Worm (Caenorhabditis elegans) whole organism, L4 larva: Measurements from ENCODE around the gene Y73B6BL.288.

Source experiments
- F26F4.8 ChIP-seq: fragments of 200-800 bp; sonication (Bioruptor generic); conservative IDR thresholded peaks from 2 replicates; pipeline ENCODE4 v1.3.6; 2022; ENCODE audit warnings: missing genetic modification characterization, missing compliant biosample characterization
- F44E2.7 ChIP-seq: fragments of 200-800 bp; sonication (Bioruptor generic); IDR thresholded peaks from 2 replicates; pipeline ENCODE4 v2.1.2; 2022; ENCODE audit warnings: missing genetic modification characterization, missing compliant biosample characterization
- Y75B8A.6 ChIP-seq: fragments of 200-800 bp; sonication (Bioruptor generic); IDR thresholded peaks from 2 replicates; pipeline ENCODE4 v1.3.6; 2022; ENCODE audit warnings: missing genetic modification reagents, missing genetic modification characterization, missing compliant biosample characterization
- aha-1 ChIP-seq: fragments of 150-350 bp; peaks from one replicate; lab custom pipeline; 2014; ENCODE audit warnings: missing biosample characterization, missing genetic modification characterization
- aly-2 ChIP-seq: sonication (generic microtip); optimal IDR thresholded peaks from 2 replicates; lab custom pipeline; 2018; ENCODE audit warnings: missing biosample characterization, missing genetic modification characterization
- ama-1 ChIP-seq: fragments of 150-350 bp; optimal IDR thresholded peaks from 2 replicates; lab custom pipeline; 2014; ENCODE audit warnings: inconsistent platforms, mixed read lengths
- arid-1 ChIP-seq: fragments of 200-800 bp; sonication (Bioruptor generic); conservative IDR thresholded peaks from 2 replicates; pipeline ENCODE4 v1.3.6; 2022; ENCODE audit warnings: missing genetic modification reagents, missing genetic modification characterization, missing compliant biosample characterization
- ceh-28 ChIP-seq: fragments of 150-350 bp; optimal IDR thresholded peaks from 2 replicates; lab custom pipeline; 2014; ENCODE audit warnings: missing biosample characterization, missing genetic modification reagents, missing genetic modification characterization
- ceh-44 ChIP-seq: fragments of 200-800 bp; sonication (Bioruptor generic); IDR thresholded peaks from 2 replicates; pipeline ENCODE4 v1.3.6; 2022; ENCODE audit warnings: missing genetic modification reagents, missing genetic modification characterization, missing compliant biosample characterization
- ceh-62 ChIP-seq: sonication (generic microtip); optimal IDR thresholded peaks from 2 replicates; lab custom pipeline; 2017; ENCODE audit warnings: missing biosample characterization, missing genetic modification characterization
- ces-1 ChIP-seq: fragments of 150-350 bp; sonication (generic microtip); optimal IDR thresholded peaks from 4 replicates; lab custom pipeline; 2014; ENCODE audit warnings: missing biosample characterization, missing genetic modification reagents, missing genetic modification characterization
- cey-2 ChIP-seq: sonication (generic microtip); optimal IDR thresholded peaks from 3 replicates; lab custom pipeline; 2017; ENCODE audit warnings: missing genetic modification characterization, mild to moderate bottlenecking, missing compliant biosample characterization, antibody characterized with exemption, borderline replicate concordance; ENCODE audit not compliant: insufficient read depth
- daf-16 ChIP-seq, 3 experiments: sonication (generic microtip); optimal IDR thresholded peaks; 2 replicates each; lab custom pipeline; 2016 to 2017; ENCODE audit warnings: missing genetic modification characterization in 3 of 3, missing genetic modification reagents in 3 of 3, mild to moderate bottlenecking in 2 of 3, missing compliant biosample characterization in 2 of 3, missing biosample characterization in 1 of 3, moderate library complexity in 1 of 3
- daf-8 ChIP-seq: fragments of 200-800 bp; sonication (Bioruptor generic); IDR thresholded peaks from 2 replicates; pipeline ENCODE4 v1.3.6; 2022; ENCODE audit warnings: missing genetic modification characterization, missing compliant biosample characterization
- dmd-8 ChIP-seq: fragments of 200-800 bp; sonication (Bioruptor generic); IDR thresholded peaks from 2 replicates; pipeline ENCODE4 v1.3.6; 2022; ENCODE audit warnings: missing genetic modification characterization, missing compliant biosample characterization
- dpl-1 ChIP-seq: fragments of 150-350 bp; optimal IDR thresholded peaks from 2 replicates; lab custom pipeline; 2014; ENCODE audit warnings: missing biosample characterization, missing genetic modification reagents, missing genetic modification characterization
- fkh-10 ChIP-seq: fragments of 150-350 bp; optimal IDR thresholded peaks from 2 replicates; lab custom pipeline; 2014; ENCODE audit warnings: missing biosample characterization, missing genetic modification reagents, missing genetic modification characterization
- gei-8 ChIP-seq: fragments of 200-800 bp; sonication (Bioruptor generic); optimal IDR thresholded peaks from 2 replicates; lab custom pipeline; 2018; ENCODE audit warnings: mild to moderate bottlenecking, missing genetic modification characterization, missing compliant biosample characterization
- hlh-11 ChIP-seq: fragments of 200-800 bp; sonication (Bioruptor generic); optimal IDR thresholded peaks from 2 replicates; lab custom pipeline; 2018; ENCODE audit warnings: mild to moderate bottlenecking, missing genetic modification characterization, missing compliant biosample characterization
- hlh-30 ChIP-seq: sonication (generic microtip); optimal IDR thresholded peaks from 2 replicates; lab custom pipeline; 2017; ENCODE audit warnings: antibody characterized with exemption, mild to moderate bottlenecking, missing genetic modification characterization, missing compliant biosample characterization; ENCODE audit not compliant: insufficient read depth
- hmg-1.1 ChIP-seq: fragments of 200-800 bp; sonication (Bioruptor generic); IDR thresholded peaks from 2 replicates; pipeline ENCODE4 v1.3.6; 2022; ENCODE audit warnings: missing genetic modification reagents, missing genetic modification characterization, missing compliant biosample characterization
- lin-13 ChIP-seq: fragments of 150-350 bp; optimal IDR thresholded peaks from 2 replicates; lab custom pipeline; 2014; ENCODE audit warnings: missing biosample characterization, missing genetic modification reagents, missing genetic modification characterization
- lin-15B ChIP-seq: fragments of 150-350 bp; sonication (generic microtip); optimal IDR thresholded peaks from 3 replicates; lab custom pipeline; 2014; ENCODE audit warnings: missing biosample characterization, missing genetic modification characterization
- lin-29 ChIP-seq: fragments of 200-800 bp; sonication (Bioruptor generic); IDR thresholded peaks from 2 replicates; pipeline ENCODE4 v1.3.6; 2022; ENCODE audit warnings: missing genetic modification reagents, missing genetic modification characterization, missing compliant biosample characterization
- lin-38 ChIP-seq: fragments of 200-800 bp; sonication (Bioruptor generic); IDR thresholded peaks from 2 replicates; pipeline ENCODE4 v1.3.6; 2022; ENCODE audit warnings: missing genetic modification reagents, missing genetic modification characterization, missing compliant biosample characterization
- lsy-2 ChIP-seq, 2 experiments: fragments of 150-350 bp in 1 of 2; sonication (generic microtip) in 1 of 2; optimal IDR thresholded peaks; 2 replicates each; lab custom pipeline; 2014 to 2017; ENCODE audit warnings: missing biosample characterization in 2 of 2, missing genetic modification characterization in 2 of 2
- madf-5 ChIP-seq, 2 experiments: fragments of 200-800 bp; sonication (Bioruptor generic); IDR thresholded peaks; 2 replicates each; pipeline ENCODE4 v1.3.6; 2022; ENCODE audit warnings: missing compliant biosample characterization in 2 of 2, missing genetic modification characterization in 2 of 2
- madf-9 ChIP-seq: fragments of 200-800 bp; sonication (Bioruptor generic); conservative IDR thresholded peaks from 2 replicates; pipeline ENCODE4 v1.3.6; 2022; ENCODE audit warnings: missing genetic modification reagents, missing genetic modification characterization, missing compliant biosample characterization
- mdl-1 ChIP-seq, 2 experiments: fragments of 150-350 bp in 1 of 2; sonication (generic microtip) in 1 of 2; optimal IDR thresholded peaks; 2 replicates each; lab custom pipeline; 2014 to 2017; ENCODE audit warnings: missing biosample characterization in 2 of 2, missing genetic modification characterization in 2 of 2
- mes-2 ChIP-seq: sonication (generic microtip); optimal IDR thresholded peaks from 2 replicates; lab custom pipeline; 2016; ENCODE audit warnings: missing genotype, mild to moderate bottlenecking, missing genetic modification characterization, missing compliant biosample characterization; ENCODE audit not compliant: poor library complexity, severe bottlenecking
- mxl-2 ChIP-seq: fragments of 200-800 bp; sonication (Bioruptor generic); conservative IDR thresholded peaks from 2 replicates; pipeline ENCODE4 v1.3.6; 2022; ENCODE audit warnings: missing genetic modification reagents, missing genetic modification characterization, missing compliant biosample characterization
- mxl-3 ChIP-seq: fragments of 200-800 bp; sonication (Bioruptor generic); optimal IDR thresholded peaks from 2 replicates; lab custom pipeline; 2018; ENCODE audit warnings: mild to moderate bottlenecking, missing genetic modification characterization, missing compliant biosample characterization
- nhr-102 ChIP-seq: sonication (generic microtip); optimal IDR thresholded peaks from 2 replicates; lab custom pipeline; 2016; ENCODE audit warnings: mild to moderate bottlenecking, missing genetic modification characterization, moderate library complexity, missing compliant biosample characterization
- nhr-48 ChIP-seq: sonication (generic microtip); optimal IDR thresholded peaks from 2 replicates; lab custom pipeline; 2016; ENCODE audit warnings: mild to moderate bottlenecking, missing genetic modification characterization, missing compliant biosample characterization
- nhr-6 ChIP-seq: fragments of 150-350 bp; optimal IDR thresholded peaks from 2 replicates; lab custom pipeline; 2014; ENCODE audit warnings: missing biosample characterization, missing genetic modification characterization
- nhr-76 ChIP-seq: fragments of 150-350 bp; optimal IDR thresholded peaks from 2 replicates; lab custom pipeline; 2014; ENCODE audit warnings: missing biosample characterization, missing genetic modification characterization
- nhr-77 ChIP-seq: fragments of 150-350 bp; optimal IDR thresholded peaks from 2 replicates; lab custom pipeline; 2014; ENCODE audit warnings: missing biosample characterization, missing genetic modification characterization
- pha-4 ChIP-seq, 2 experiments: fragments of 150-350 bp in 1 of 2; fragments of 200-800 bp in 1 of 2; sonication (Bioruptor generic) in 1 of 2; IDR thresholded peaks in 1 of 2; optimal IDR thresholded peaks in 1 of 2; 2 replicates each; pipeline versions ENCODE4 v1.3.6 to Lab custom; 2014 to 2022; ENCODE audit warnings: missing genetic modification characterization in 2 of 2, missing genetic modification reagents in 2 of 2, missing biosample characterization in 1 of 2, missing compliant biosample characterization in 1 of 2
- rbr-2 ChIP-seq: sonication (generic microtip); optimal IDR thresholded peaks from 2 replicates; lab custom pipeline; 2016; ENCODE audit warnings: missing genotype, missing genetic modification characterization, missing compliant biosample characterization
- sdz-12 ChIP-seq: fragments of 200-800 bp; sonication (Bioruptor generic); optimal IDR thresholded peaks from 2 replicates; lab custom pipeline; 2018; ENCODE audit warnings: mild to moderate bottlenecking, missing genetic modification characterization, missing compliant biosample characterization
- set-16 ChIP-seq: fragments of 200-800 bp; sonication (Bioruptor generic); IDR thresholded peaks from 2 replicates; pipeline ENCODE4 v1.3.6; 2022; ENCODE audit warnings: missing genetic modification reagents, missing genetic modification characterization, missing compliant biosample characterization
- snpc-1.2 ChIP-seq: fragments of 200-800 bp; sonication (Bioruptor generic); IDR thresholded peaks from 2 replicates; pipeline ENCODE4 v1.3.6; 2022; ENCODE audit warnings: missing genetic modification reagents, missing genetic modification characterization, missing compliant biosample characterization
- spr-1 ChIP-seq: sonication (generic microtip); optimal IDR thresholded peaks from 2 replicates; lab custom pipeline; 2016; ENCODE audit warnings: mild to moderate bottlenecking, missing genetic modification characterization, missing compliant biosample characterization
- spr-3 ChIP-seq: fragments of 200-800 bp; sonication (Bioruptor generic); optimal IDR thresholded peaks from 2 replicates; lab custom pipeline; 2018; ENCODE audit warnings: mild to moderate bottlenecking, missing genetic modification characterization, missing compliant biosample characterization
- tag-97 ChIP-seq: fragments of 200-800 bp; sonication (Bioruptor generic); IDR thresholded peaks from 2 replicates; pipeline ENCODE4 v1.3.6; 2022; ENCODE audit warnings: missing genetic modification characterization, missing compliant biosample characterization
- vab-7 ChIP-seq: fragments of 200-800 bp; sonication (Bioruptor generic); IDR thresholded peaks from 2 replicates; pipeline ENCODE4 v1.3.6; 2022; ENCODE audit warnings: missing genetic modification reagents, missing genetic modification characterization, missing compliant biosample characterization

Gene Y73B6BL.288

DNA sequence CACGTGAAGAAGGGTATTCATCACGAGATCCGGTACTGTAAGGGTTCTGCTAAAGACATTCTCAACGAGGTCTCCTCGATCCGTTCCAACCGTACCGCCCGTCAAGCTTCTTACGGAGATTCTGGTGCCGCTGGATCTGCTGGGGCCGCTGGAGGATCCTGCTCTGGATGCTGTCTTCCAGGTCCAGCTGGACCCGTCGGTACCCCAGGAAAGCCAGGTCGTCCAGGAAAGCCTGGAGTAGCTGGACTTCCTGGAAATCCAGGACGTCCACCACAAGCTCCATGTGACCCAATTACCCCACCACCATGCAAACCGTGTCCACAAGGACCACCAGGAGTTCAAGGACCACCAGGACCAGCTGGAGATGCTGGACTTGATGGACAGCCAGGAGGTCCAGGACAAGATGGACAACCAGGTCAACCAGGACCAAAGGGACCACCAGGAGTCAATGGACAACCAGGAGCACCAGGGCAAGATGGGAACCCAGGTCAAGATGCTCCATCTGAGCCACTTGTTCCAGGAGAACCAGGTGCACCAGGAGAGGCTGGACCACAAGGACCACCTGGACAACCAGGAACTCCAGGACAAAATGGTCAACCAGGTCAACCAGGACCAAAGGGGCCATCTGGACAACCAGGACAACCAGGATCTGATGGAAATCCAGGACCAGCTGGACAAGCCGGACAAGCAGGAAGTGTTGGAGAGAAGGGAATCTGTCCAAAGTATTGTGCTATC, 35.2 kb upstream of the Y73B6BL.288 start:
- 0 out of 2 replicates have a peak, but pooled peaks have one; percentile 22 for TF ChIP-seq dmd-8 (GFP tag; lab: Robert Waterston, UW)
- no peak for TF ChIP-seq vab-7 (GFP tag; lab: Robert Waterston, UW)
- no peak for TF ChIP-seq lin-15B (tag; lab: Kevin White, UChicago)
- TF ChIP-seq gei-8 = no peak
- no peak for TF ChIP-seq madf-5 (GFP tag; IDR thresholded peaks at IDR 0.05; lab: Robert Waterston, UW)
- no peak for TF ChIP-seq Y75B8A.6 (GFP tag; lab: Robert Waterston, UW)
- TF ChIP-seq sdz-12 = peak; percentile 78
- TF ChIP-seq F26F4.8 (GFP tag; lab: Robert Waterston, UW) = no peak
- TF ChIP-seq ceh-44 = no peak
- peak; percentile 94 for TF ChIP-seq set-16 (GFP tag; lab: Robert Waterston, UW)
- no peak for TF ChIP-seq hlh-11 (tag; lab: Kevin White, UChicago)
- TF ChIP-seq lin-29 (GFP tag; lab: Robert Waterston, UW) = peak; percentile 25; the same call in 1 of the 2 replicates
- TF ChIP-seq aha-1 (tag; lab: Kevin White, UChicago) = peak; percentile 94
- TF ChIP-seq tag-97 (GFP tag; lab: Robert Waterston, UW) = no peak
- no peak for TF ChIP-seq madf-9
- TF ChIP-seq spr-3 (GFP tag; lab: Kevin White, UChicago) = no peak
- TF ChIP-seq hmg-1.1 = 0 out of 2 replicates have a peak, but pooled peaks have one; percentile 31
- TF ChIP-seq lsy-2 (tag; optimal IDR thresholded peaks at IDR 0.05; lab: Kevin White, UChicago) = no peak
- peak; percentile 9 for TF ChIP-seq spr-1 (tag; lab: Kevin White, UChicago)
- TF ChIP-seq fkh-10 (GFP tag; lab: Kevin White, UChicago) = no peak
- TF ChIP-seq ceh-28 (tag; lab: Kevin White, UChicago) = no peak
- no peak for TF ChIP-seq mdl-1 (tag; optimal IDR thresholded peaks at IDR 0.05; lab: Kevin White, UChicago)
- no peak for TF ChIP-seq arid-1
- TF ChIP-seq daf-8 = no peak
- TF ChIP-seq hlh-30 (tag; lab: Kevin White, UChicago) = no peak
- TF ChIP-seq ama-1 = no peak
- no peak for TF ChIP-seq cey-2 (tag; lab: Kevin White, UChicago)
- TF ChIP-seq ces-1 (GFP tag; lab: Kevin White, UChicago) = no peak
- no peak for TF ChIP-seq nhr-76 (tag; lab: Kevin White, UChicago)
- no peak for TF ChIP-seq aly-2 (tag; lab: Kevin White, UChicago)
- no peak for TF ChIP-seq mxl-3 (GFP tag; lab: Kevin White, UChicago)
- TF ChIP-seq nhr-6 (tag; lab: Kevin White, UChicago) = no peak
- TF ChIP-seq, all 104 proteins: peak for 7

DNA sequence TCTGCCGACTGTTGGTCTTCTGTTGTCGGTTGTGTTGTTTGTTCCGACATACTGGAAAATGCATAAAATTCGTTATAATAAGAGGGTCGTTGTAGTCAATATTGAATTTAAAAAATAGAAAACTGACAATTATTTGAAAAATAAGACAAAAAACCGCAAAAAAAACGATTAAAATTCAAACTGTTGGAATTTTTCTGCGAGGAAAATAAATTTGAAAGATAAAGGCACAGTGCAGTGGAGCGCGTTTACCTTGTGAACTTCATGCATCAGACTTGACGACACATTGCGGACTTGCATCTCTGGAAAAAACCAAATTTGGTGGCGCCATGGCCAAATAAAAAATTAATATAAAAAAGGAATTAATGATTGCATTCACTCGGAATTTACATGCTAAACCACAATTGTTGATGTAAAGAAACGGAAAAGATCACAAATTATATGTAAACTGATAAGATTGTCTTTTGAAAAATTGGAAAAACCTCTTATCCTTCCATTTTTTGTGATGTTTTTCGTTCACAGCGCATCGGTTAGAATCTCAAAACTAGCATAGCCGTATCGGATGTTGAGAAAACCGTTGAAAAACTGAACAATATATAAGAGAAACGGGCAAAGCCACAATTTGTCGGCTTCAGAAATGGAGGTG, 34.3 kb upstream of the Y73B6BL.288 start, which contains the start of the genes hrpf-2 and bli-6:
Gene hrpf-2 (minus strand): TSS at position 51 of the 643 bp plus-strand sequence.
Gene bli-6 (plus strand): TSS at position 593 of the 643 bp plus-strand sequence.
- TF ChIP-seq nhr-6 (tag; lab: Kevin White, UChicago) (peak; percentile 60), lin-13 (GFP tag; lab: Kevin White, UChicago) (peak; percentile 32), ceh-62 (no peak), rbr-2 (peak; percentile 70), dpl-1 (GFP tag; lab: Kevin White, UChicago) (peak; percentile 82), pha-4 (GFP tag; IDR thresholded peaks at IDR 0.05; lab: Robert Waterston, UW) (no peak), pha-4 (tag; optimal IDR thresholded peaks at IDR 0.05; lab: Kevin White, UChicago) (peak; percentile 44), nhr-48 (peak; percentile 31), spr-1 (tag; lab: Kevin White, UChicago) (no peak), daf-16 (GFP tag; optimal IDR thresholded peaks at IDR 0.05; lab: Kevin White, UChicago) (no peak), daf-16 (tag; optimal IDR thresholded peaks at IDR 0.05; lab: Kevin White, UChicago) (peak; percentile 37), hlh-30 (tag; lab: Kevin White, UChicago) (peak; percentile 28), fkh-10 (GFP tag; lab: Kevin White, UChicago) (peak; percentile 54), mes-2 (peak; percentile 81), F44E2.7 (GFP tag; lab: Robert Waterston, UW) (no peak), mxl-2 (GFP tag; lab: Robert Waterston, UW) (no peak), mdl-1 (tag; optimal IDR thresholded peaks at IDR 0.05; lab: Kevin White, UChicago) (no peak), lin-38 (GFP tag; lab: Robert Waterston, UW) (peak; percentile 95), lin-15B (tag; lab: Kevin White, UChicago) (peak; percentile 17), lin-29 (GFP tag; lab: Robert Waterston, UW) (0 out of 2 replicates have a peak, but pooled peaks have one; percentile 20), aha-1 (tag; lab: Kevin White, UChicago) (peak; percentile 43), snpc-1.2 (peak; percentile 75), nhr-77 (tag; lab: Kevin White, UChicago) (peak; percentile 51), nhr-102 (tag; lab: Kevin White, UChicago) (peak; percentile 17)
